Worm (Caenorhabditis elegans) whole organism, L4 larva: ENCODE measurements around the gene srh-207.

Experiments
- ceh-82 ChIP-seq: sonication (generic microtip); optimal IDR thresholded peaks from 2 replicates; lab custom pipeline; 2017; ENCODE audit warnings: missing biosample characterization, missing genetic modification characterization
- daf-19 ChIP-seq: fragments of 200-800 bp; sonication (Bioruptor generic); conservative IDR thresholded peaks from 2 replicates; pipeline ENCODE4 v1.3.6; 2022; ENCODE audit warnings: missing genetic modification characterization, missing compliant biosample characterization
- dmd-6 ChIP-seq: fragments of 200-800 bp; sonication (Bioruptor generic); IDR thresholded peaks from 2 replicates; pipeline ENCODE4 v1.3.6; 2022; ENCODE audit warnings: missing genetic modification reagents, missing genetic modification characterization, missing compliant biosample characterization
- fos-1 ChIP-seq: fragments of 150-350 bp; optimal IDR thresholded peaks from 2 replicates; lab custom pipeline; 2014; ENCODE audit warnings: missing biosample characterization, missing genetic modification characterization
- gei-8 ChIP-seq: fragments of 200-800 bp; sonication (Bioruptor generic); optimal IDR thresholded peaks from 2 replicates; lab custom pipeline; 2018; ENCODE audit warnings: mild to moderate bottlenecking, missing genetic modification characterization, missing compliant biosample characterization
- hif-1 ChIP-seq, 2 experiments: sonication (generic microtip); optimal IDR thresholded peaks; 2 replicates each; lab custom pipeline; 2016 to 2017; ENCODE audit warnings: missing compliant biosample characterization in 2 of 2, missing genetic modification characterization in 2 of 2, missing genetic modification reagents in 2 of 2, missing genotype in 2 of 2, mild to moderate bottlenecking in 1 of 2
- hlh-30 ChIP-seq: sonication (generic microtip); optimal IDR thresholded peaks from 2 replicates; lab custom pipeline; 2017; ENCODE audit warnings: antibody characterized with exemption, mild to moderate bottlenecking, missing genetic modification characterization, missing compliant biosample characterization; ENCODE audit not compliant: insufficient read depth
- lir-3 ChIP-seq: sonication (generic microtip); optimal IDR thresholded peaks from 2 replicates; lab custom pipeline; 2016; ENCODE audit warnings: mild to moderate bottlenecking, missing genetic modification characterization, missing compliant biosample characterization
- nhr-111 ChIP-seq: fragments of 200-800 bp; sonication (Bioruptor generic); optimal IDR thresholded peaks from 2 replicates; lab custom pipeline; 2018; ENCODE audit warnings: mild to moderate bottlenecking, missing genetic modification characterization, missing compliant biosample characterization
- nhr-28 ChIP-seq: fragments of 150-350 bp; optimal IDR thresholded peaks from 2 replicates; lab custom pipeline; 2014; ENCODE audit warnings: missing biosample characterization, missing genetic modification characterization
- nhr-77 ChIP-seq: fragments of 150-350 bp; optimal IDR thresholded peaks from 2 replicates; lab custom pipeline; 2014; ENCODE audit warnings: missing biosample characterization, missing genetic modification characterization
- snpc-4 ChIP-seq: fragments of 150-350 bp; optimal IDR thresholded peaks from 2 replicates; lab custom pipeline; 2014; ENCODE audit warnings: missing biosample characterization, missing genetic modification characterization
- unc-130 ChIP-seq: sonication (generic microtip); optimal IDR thresholded peaks from 2 replicates; lab custom pipeline; 2016; ENCODE audit warnings: missing genetic modification reagents, missing genetic modification characterization, missing compliant biosample characterization
- unc-62 ChIP-seq, 3 experiments: fragments of 150-350 bp in 1 of 3; sonication (generic microtip); optimal IDR thresholded peaks in 2 of 3; peaks in 1 of 3; 1 replicate in 1 of 3; 2 replicates in 2 of 3; lab custom pipeline; 2014 to 2017; ENCODE audit warnings: missing biosample characterization in 3 of 3, missing genetic modification characterization in 3 of 3, missing genetic modification reagents in 3 of 3, missing genotype in 1 of 3

ce11 chrV:18389046-18389445 is 21.0 kb downstream of the srh-207 start, which contains the start of the genes Y51A2B.4 and Y51A2B.5:
- no peak for TF ChIP-seq unc-130 (GFP tag; lab: Kevin White, UChicago)
- no peak for TF ChIP-seq nhr-77 (tag; lab: Kevin White, UChicago)
- no peak for TF ChIP-seq unc-62 (GFP tag; optimal IDR thresholded peaks at IDR 0.05 in 1 of 2; lab: Kevin White, UChicago)
- TF ChIP-seq unc-62 (tag; optimal IDR thresholded peaks at IDR 0.05; lab: Kevin White, UChicago): no peak
- TF ChIP-seq gei-8 (GFP tag; lab: Kevin White, UChicago): no peak
- no peak for TF ChIP-seq hlh-30 (tag; lab: Kevin White, UChicago)
- TF ChIP-seq snpc-4 (tag; lab: Kevin White, UChicago): no peak
- TF ChIP-seq nhr-111 (GFP tag; lab: Kevin White, UChicago): no peak
- no peak for TF ChIP-seq dmd-6 (GFP tag; lab: Robert Waterston, UW)
- TF ChIP-seq lir-3: no peak
- no peak for TF ChIP-seq fos-1 (tag; lab: Kevin White, UChicago)
- TF ChIP-seq hif-1 (tag; optimal IDR thresholded peaks at IDR 0.05; lab: Kevin White, UChicago): no peak
- no peak for TF ChIP-seq ceh-82
- TF ChIP-seq nhr-28 (tag; lab: Kevin White, UChicago): no peak
- no peak for TF ChIP-seq daf-19 (GFP tag; lab: Robert Waterston, UW)
